Worm (Caenorhabditis elegans): Measurements from ENCODE around the gene try-5.
"Not testable (repeated sequence)": the region's sequence is repeated elsewhere in the genome, so short reads cannot be mapped to it uniquely, and the experiment has no call there.

The try-5 gene

DNA sequence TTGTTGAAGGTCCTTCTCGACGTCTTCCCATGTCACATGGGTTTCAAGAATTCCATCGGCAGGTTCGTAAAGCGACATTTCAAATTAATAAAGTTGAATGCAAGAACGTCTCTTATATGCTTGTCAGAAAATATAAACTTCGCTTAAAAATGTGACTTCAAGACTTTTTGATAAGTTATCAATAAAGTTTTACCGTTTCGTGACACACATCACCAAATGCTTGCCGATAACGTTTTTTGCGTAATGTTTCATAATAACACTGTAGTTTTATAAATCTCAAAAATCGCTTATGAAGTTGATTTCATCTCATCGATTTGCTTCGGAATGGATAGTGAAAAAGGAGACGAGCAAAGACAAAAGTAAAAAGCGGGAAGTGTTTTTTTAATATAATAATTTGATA, 26.6 kb downstream of the try-5 start, which contains the start of gene E02C12.8:
Gene E02C12.8 (minus strand): TSS at position 141 of the 400 bp plus-strand sequence.
- TF ChIP-seq elt-2 (tag; optimal IDR thresholded peaks at IDR 0.05) (peak; percentile 71), nhr-20 (tag; optimal IDR thresholded peaks at IDR 0.05) (peak; percentile 32), unc-86 (tag; optimal IDR thresholded peaks at IDR 0.05) (no peak), pqm-1 (tag; optimal IDR thresholded peaks at IDR 0.05) (peak; percentile 24)

DNA sequence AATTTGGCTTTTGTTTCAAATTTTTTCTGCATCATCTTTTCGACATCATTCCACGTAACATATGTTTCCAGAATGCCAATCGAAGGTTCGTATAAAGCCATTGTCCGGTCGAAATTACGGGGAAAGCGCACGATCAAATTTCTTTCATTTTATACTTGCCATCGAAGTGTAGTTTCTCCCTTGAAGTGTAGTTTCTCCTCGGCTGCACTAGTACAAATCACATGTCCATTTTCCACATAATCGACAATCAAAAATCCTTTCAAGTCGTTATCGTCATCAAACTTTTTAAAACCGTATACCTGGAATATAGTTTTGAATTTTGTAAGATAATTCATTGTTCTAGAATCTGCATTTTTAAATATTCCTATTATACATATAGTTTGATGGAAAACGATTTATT, 28.5 kb downstream of the try-5 start, which contains the start of gene E02C12.9:
Gene E02C12.9 (minus strand): TSS at position 101 of the 400 bp plus-strand sequence.
- TF ChIP-seq fkh-4 (tag; optimal IDR thresholded peaks at IDR 0.05; ENCODE audit: borderline replicate concordance) = no peak
- no peak for TF ChIP-seq snu-23 (GFP tag; optimal IDR thresholded peaks at IDR 0.05)
- TF ChIP-seq mep-1 (tag; optimal IDR thresholded peaks at IDR 0.05) = no peak
- TF ChIP-seq mdl-1 (tag; optimal IDR thresholded peaks at IDR 0.05) = no peak
- TF ChIP-seq isw-1 (GFP tag; IDR thresholded peaks at IDR 0.05) = no peak
- no peak for TF ChIP-seq nhr-84 (tag; optimal IDR thresholded peaks at IDR 0.05)
- no peak for TF ChIP-seq nhr-47 (tag; optimal IDR thresholded peaks at IDR 0.05)
- TF ChIP-seq lin-14 (GFP tag; optimal IDR thresholded peaks at IDR 0.05) = no peak
- TF ChIP-seq aha-1 (tag; optimal IDR thresholded peaks at IDR 0.05) = no peak
- no peak for TF ChIP-seq C04F5.9 (tag; optimal IDR thresholded peaks at IDR 0.05)
- TF ChIP-seq pqm-1 (tag; optimal IDR thresholded peaks at IDR 0.05) = no peak
- TF ChIP-seq lin-35 (GFP tag; optimal IDR thresholded peaks at IDR 0.05) = no peak
- TF ChIP-seq efl-1 (optimal IDR thresholded peaks at IDR 0.05) = no peak
- TF ChIP-seq efl-1 (GFP tag; optimal IDR thresholded peaks at IDR 0.05 in 1 of 2) = no peak
- TF ChIP-seq nhr-76 (tag; optimal IDR thresholded peaks at IDR 0.05) = no peak
- TF ChIP-seq aly-2 (tag; optimal IDR thresholded peaks at IDR 0.05) = no peak

DNA sequence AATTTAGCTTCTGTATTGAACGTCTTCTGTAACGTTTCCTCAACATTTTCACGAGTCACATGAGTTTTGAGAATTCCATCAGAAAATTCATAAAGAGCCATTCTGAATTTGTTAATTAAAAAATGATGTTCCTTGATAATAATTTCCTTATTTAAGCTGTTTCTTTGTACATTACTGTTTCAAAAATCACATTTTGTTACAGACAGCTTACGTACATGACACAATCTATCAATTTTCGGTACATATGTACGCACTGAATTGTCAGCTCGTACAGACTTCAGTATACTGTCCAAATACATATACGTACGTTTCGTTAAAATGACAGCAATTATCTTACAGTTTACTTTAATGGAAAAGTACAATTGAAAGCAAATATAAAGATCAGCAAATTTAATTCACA, 29.6 kb downstream of the try-5 start, which contains the start of gene E02C12.19:
Gene E02C12.19 (minus strand): TSS at position 101 of the 400 bp plus-strand sequence.
- TF ChIP-seq efl-1 (optimal IDR thresholded peaks at IDR 0.05) (no peak), efl-1 (GFP tag; optimal IDR thresholded peaks at IDR 0.05 in 1 of 2) (peak in 1 of 2 experiments; percentile 2), nhr-85 (tag) (peak; percentile 41), C04F5.9 (tag; optimal IDR thresholded peaks at IDR 0.05) (no peak), fkh-10 (GFP tag; optimal IDR thresholded peaks at IDR 0.05) (no peak)

DNA sequence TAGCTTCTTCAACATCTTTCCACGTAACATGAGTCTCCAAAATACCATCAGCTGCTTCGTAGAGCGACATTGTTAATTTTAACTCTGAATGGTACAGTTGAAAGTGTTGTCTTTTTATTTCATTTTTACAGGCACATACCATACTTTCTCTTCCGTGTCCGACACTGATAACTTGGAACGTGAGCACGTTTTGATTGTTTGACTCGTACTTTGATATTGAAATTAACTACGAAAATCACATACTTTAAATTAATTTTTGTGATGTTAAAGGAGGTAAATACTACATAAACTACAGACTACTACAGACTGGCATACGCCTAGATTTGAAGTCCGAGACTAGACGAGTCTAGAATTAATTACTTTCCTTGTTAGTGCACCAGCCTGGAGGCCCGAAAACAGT, 31.5 kb downstream of the try-5 start, which contains the start of gene E02C12.10:
Gene E02C12.10 (minus strand): TSS at position 75 of the 400 bp plus-strand sequence.
- TF ChIP-seq unc-130 (tag; optimal IDR thresholded peaks at IDR 0.05) = no peak
- TF ChIP-seq isw-1 (GFP tag; IDR thresholded peaks at IDR 0.05) = no peak
- TF ChIP-seq efl-1 (optimal IDR thresholded peaks at IDR 0.05) = no peak
- peak in 1 of 2 experiments; percentile 89 for TF ChIP-seq efl-1 (GFP tag; optimal IDR thresholded peaks at IDR 0.05 in 1 of 2)

DNA sequence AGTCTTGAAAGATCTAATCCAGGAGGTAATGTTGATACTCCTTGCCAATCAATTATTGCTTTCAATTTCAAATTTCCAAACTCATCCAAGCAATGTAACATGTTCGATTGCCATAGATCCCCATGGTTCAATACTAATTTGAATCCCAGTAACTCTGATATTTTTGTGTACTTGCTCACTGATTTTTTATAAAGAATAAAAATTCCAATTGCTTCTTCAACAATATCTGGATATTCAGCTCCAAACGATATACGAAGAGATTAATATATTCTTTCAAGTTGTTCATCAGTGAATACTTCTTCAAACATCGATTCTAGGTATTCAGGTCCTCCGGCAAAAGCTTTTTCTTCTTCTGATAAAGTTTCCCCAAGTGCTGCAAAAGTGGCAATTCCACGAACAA, 33.0 kb downstream of the try-5 start, which contains the start of gene E02C12.11:
Gene E02C12.11 (minus strand): TSS at position 101 of the 400 bp plus-strand sequence.
- not testable (repeated sequence) for TF ChIP-seq skn-1, irx-1, F16B12.6 (tag; optimal IDR thresholded peaks at IDR 0.05)

DNA sequence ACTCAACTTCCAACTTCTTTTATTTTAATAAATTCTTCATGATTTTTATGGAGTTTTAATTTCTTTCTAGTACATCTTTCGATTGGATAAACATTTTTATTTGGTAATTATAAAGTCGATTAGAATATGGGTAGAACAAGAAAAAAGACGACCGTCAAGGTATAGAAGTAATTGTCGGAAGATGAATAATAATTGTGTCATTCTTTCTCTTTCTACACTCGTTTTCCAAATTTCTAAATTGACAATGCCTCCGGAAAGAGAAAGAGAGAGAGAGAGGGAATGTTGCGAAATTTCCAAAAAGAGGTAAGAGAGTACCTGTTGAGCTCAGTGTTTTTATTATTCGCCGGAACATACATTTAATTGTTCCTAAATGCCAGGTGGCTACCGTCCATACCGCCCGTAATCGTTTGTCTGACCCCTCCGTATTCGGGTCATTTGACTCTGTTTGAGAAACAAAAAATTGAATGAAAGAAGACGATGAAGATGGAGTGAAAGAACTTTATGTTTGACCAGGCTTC, 35.1 kb downstream of the try-5 start, which contains the start of gene E02C12.12:
Gene E02C12.12 (minus strand): TSS at position 468 of the 518 bp plus-strand sequence.
- peak; percentile 20 for TF ChIP-seq blmp-1 (tag; optimal IDR thresholded peaks at IDR 0.05)
- TF ChIP-seq swsn-7 (tag; optimal IDR thresholded peaks at IDR 0.05) = no peak
- peak; percentile 51 for TF ChIP-seq nhr-85 (tag)
- TF ChIP-seq mep-1 (tag; optimal IDR thresholded peaks at IDR 0.05) = no peak
- no peak for TF ChIP-seq skn-1 (tag; optimal IDR thresholded peaks at IDR 0.05)
- no peak for TF ChIP-seq ztf-11 (tag; optimal IDR thresholded peaks at IDR 0.05)
- TF ChIP-seq nhr-76 (tag; optimal IDR thresholded peaks at IDR 0.05) = no peak

Measured in whole organism, L1 larva.